Worm (Caenorhabditis elegans): ENCODE results near the gene R09E10.5.
A peak's percentile ranks its signal among the peaks of the same experiment; 100 is the strongest.

Gene R09E10.5

DNA sequence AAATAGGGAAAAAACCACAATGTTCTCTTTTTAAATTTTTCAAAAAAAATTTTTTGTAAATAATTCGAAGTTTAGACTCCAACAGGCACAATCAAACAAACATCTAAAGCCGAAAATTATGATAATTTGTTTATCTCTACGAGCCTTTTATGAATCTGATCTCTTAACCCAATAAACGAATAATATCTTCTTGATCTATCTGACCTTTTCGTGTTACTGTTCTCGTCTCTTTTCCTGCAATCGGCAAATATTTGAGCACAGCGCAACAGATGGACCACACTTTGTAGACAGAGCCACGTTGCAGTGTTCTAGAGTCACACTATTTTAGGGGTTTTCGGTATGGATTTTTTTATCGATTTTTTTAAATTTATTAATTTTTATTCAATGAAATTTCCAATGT lies 50.3 kb downstream of the R09E10.5 start:
- no peak for TF ChIP-seq mxl-1 (tag; optimal IDR thresholded peaks at IDR 0.05)
- no peak for TF ChIP-seq lir-1 (GFP tag; conservative IDR thresholded peaks at IDR 0.05)
- TF ChIP-seq ZK185.1 (tag; optimal IDR thresholded peaks at IDR 0.05; ENCODE audit: poor library complexity, severe bottlenecking): no peak
- no peak for TF ChIP-seq Y56A3A.18 (GFP tag; IDR thresholded peaks at IDR 0.05)
- TF ChIP-seq nhr-27 (tag; optimal IDR thresholded peaks at IDR 0.05): no peak
- no peak for TF ChIP-seq lsy-27 (tag; optimal IDR thresholded peaks at IDR 0.05; ENCODE audit: borderline replicate concordance, insufficient read depth)
- TF ChIP-seq F39B2.1 (GFP tag; IDR thresholded peaks at IDR 0.05): no peak
- TF ChIP-seq F22D6.2 (tag; optimal IDR thresholded peaks at IDR 0.05): no peak
- TF ChIP-seq let-526 (GFP tag; IDR thresholded peaks at IDR 0.05): no peak
- TF ChIP-seq hmg-20 (GFP tag; IDR thresholded peaks at IDR 0.05): no peak
- no peak for TF ChIP-seq sptf-2 (GFP tag; optimal IDR thresholded peaks at IDR 0.05)
- TF ChIP-seq ceh-79 (tag; optimal IDR thresholded peaks at IDR 0.05): no peak
- no peak for TF ChIP-seq F23B12.7 (tag; optimal IDR thresholded peaks at IDR 0.05; ENCODE audit: insufficient read depth)

DNA sequence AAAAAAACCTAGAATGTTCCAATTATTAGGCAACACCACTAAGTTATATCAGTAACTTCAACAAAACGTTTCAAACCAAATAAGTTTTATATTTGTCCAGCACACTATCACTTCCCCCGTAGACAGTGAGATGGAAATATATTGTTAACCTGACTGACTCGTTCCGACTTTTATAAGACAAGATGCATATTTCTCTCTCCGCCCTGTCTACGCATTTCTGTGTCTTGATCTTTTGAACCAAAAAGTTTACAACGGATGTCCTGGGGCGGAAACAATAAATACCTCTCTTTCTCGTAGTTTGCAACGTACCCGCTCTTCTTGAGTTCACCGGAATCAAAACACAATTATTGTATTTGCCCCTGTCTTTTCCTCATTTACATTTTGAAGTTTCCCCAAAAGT lies 50.8 kb downstream of the R09E10.5 start:
- TF ChIP-seq Y53G8AR.9 (GFP tag; conservative IDR thresholded peaks at IDR 0.05) (no peak), T07F8.4 (tag; optimal IDR thresholded peaks at IDR 0.05) (no peak), nhr-179 (tag; optimal IDR thresholded peaks at IDR 0.05) (no peak), rpc-1 (optimal IDR thresholded peaks at IDR 0.05) (no peak), rpc-1 (tag; optimal IDR thresholded peaks at IDR 0.05) (no peak), akir-1 (GFP tag; optimal IDR thresholded peaks at IDR 0.05) (no peak), ceh-79 (tag; optimal IDR thresholded peaks at IDR 0.05) (no peak), bed-2 (GFP tag; IDR thresholded peaks at IDR 0.05) (no peak), B0336.3 (GFP tag; IDR thresholded peaks at IDR 0.05) (no peak)

DNA sequence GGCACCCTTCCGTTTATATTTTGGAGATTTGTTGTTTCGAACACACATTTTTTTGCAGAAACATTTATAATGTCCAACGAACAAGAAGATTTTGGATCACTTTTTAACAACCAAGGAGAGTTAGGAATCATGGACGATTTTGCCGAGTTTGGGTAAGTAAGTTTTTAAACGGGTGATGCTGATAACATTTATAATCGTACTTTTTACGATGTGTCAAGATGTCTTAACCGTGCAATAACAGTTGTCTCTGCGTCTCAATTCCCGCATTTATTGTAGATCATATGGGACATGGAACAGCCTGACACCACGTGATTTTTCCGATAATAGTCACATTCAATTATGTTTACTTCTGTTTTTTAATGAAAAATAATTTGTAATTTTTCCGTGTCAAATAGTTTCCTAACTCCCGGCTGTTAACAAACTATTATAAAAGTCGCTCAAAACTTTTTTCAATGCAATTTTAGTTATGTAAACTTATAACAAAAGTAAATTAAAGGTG lies 51.5 kb downstream of the R09E10.5 start, which contains the start of gene daf-14:
daf-14 (plus strand) TSS at position 51 of the 499 bp plus-strand sequence.
- TF ChIP-seq nhr-80 (tag; optimal IDR thresholded peaks at IDR 0.05) (peak; percentile 20), cebp-1 (GFP tag; IDR thresholded peaks at IDR 0.05) (no peak), cebp-1 (tag; optimal IDR thresholded peaks at IDR 0.05) (peak; percentile 22), ztf-26 (tag; optimal IDR thresholded peaks at IDR 0.05) (peak; percentile 43), F23B12.7 (tag; optimal IDR thresholded peaks at IDR 0.05; ENCODE audit: insufficient read depth) (no peak)

DNA sequence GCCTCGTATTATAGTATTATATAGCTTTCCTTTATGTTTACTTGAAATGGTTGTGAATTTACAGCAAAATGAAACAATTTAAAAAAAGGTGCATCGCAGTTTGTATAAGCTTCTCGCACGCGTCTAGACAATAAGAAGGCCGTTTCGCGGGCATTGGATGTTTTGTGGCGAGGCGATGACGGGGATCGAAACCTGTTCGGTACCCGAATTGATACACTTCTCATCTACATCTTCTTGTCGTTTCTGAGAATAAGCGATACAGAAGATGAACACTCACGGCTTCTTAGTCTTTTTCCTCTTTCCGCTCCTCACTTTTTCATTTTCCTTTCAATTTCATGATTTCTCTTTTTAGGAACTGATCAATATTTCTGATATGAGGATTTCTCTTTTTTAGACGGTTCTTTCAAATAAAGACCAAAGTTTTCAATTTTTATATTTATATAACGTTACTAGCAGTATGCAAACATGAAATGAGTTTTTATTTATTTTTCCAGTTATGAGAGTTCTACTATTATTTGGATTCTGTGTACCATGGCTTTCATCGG lies 56.4 kb downstream of the R09E10.5 start, which contains the start of gene F01G10.10:
F01G10.10 (plus strand) TSS at position 495 of the 545 bp plus-strand sequence.
- TF ChIP-seq F57C9.4 (tag; optimal IDR thresholded peaks at IDR 0.05): no peak
- peak; percentile 46 for TF ChIP-seq chd-7 (tag; optimal IDR thresholded peaks at IDR 0.05)
- TF ChIP-seq tbp1 (GFP tag; optimal IDR thresholded peaks at IDR 0.05): peak; percentile 1
- TF ChIP-seq lir-1 (GFP tag; conservative IDR thresholded peaks at IDR 0.05): no peak
- TF ChIP-seq efl-1 (GFP tag; optimal IDR thresholded peaks at IDR 0.05): peak; percentile 53
- peak; percentile 5 for TF ChIP-seq F49E8.2 (tag; optimal IDR thresholded peaks at IDR 0.05; ENCODE audit: insufficient read depth)
- peak; percentile 19 for TF ChIP-seq ama-1 (optimal IDR thresholded peaks at IDR 0.05)
- TF ChIP-seq ama-1 (GFP tag; optimal IDR thresholded peaks at IDR 0.05): no peak
- peak; percentile 17 for TF ChIP-seq ztf-22 (GFP tag; optimal IDR thresholded peaks at IDR 0.05)
- TF ChIP-seq rpc-1 (optimal IDR thresholded peaks at IDR 0.05): no peak
- TF ChIP-seq rpc-1 (tag; optimal IDR thresholded peaks at IDR 0.05): no peak
- TF ChIP-seq madf-3 (GFP tag; IDR thresholded peaks at IDR 0.05): peak; percentile 82; the same call in 1 of the 2 replicates
- peak; percentile 48; the same call in 1 of the 2 replicates for TF ChIP-seq attf-6 (GFP tag; IDR thresholded peaks at IDR 0.05)
- TF ChIP-seq dox-1 (GFP tag; IDR thresholded peaks at IDR 0.05): peak; percentile 60
- TF ChIP-seq nhr-27 (tag; optimal IDR thresholded peaks at IDR 0.05): no peak
- peak; percentile 54; the same call in 1 of the 2 replicates for TF ChIP-seq Y53G8AR.9 (GFP tag; conservative IDR thresholded peaks at IDR 0.05)
- peak; percentile 25; the same call in 1 of the 2 replicates for TF ChIP-seq F33H1.4 (GFP tag; IDR thresholded peaks at IDR 0.05)
- peak; percentile 56; the same call in 1 of the 2 replicates for TF ChIP-seq lin-26 (GFP tag; IDR thresholded peaks at IDR 0.05)
- peak; percentile 47 for TF ChIP-seq hmg-1.2 (GFP tag; IDR thresholded peaks at IDR 0.05)
- no peak for TF ChIP-seq cebp-1 (GFP tag; IDR thresholded peaks at IDR 0.05)
- peak; percentile 8 for TF ChIP-seq cebp-1 (tag; optimal IDR thresholded peaks at IDR 0.05)
- no peak for TF ChIP-seq snpc-4 (GFP tag; optimal IDR thresholded peaks at IDR 0.05)
- peak in 2 of 4 experiments; percentile 19 to 39 for TF ChIP-seq snpc-4 (tag; optimal IDR thresholded peaks at IDR 0.05)
- 0 out of 2 replicates have a peak, but pooled peaks have one; percentile 23 for TF ChIP-seq ceh-40 (GFP tag; IDR thresholded peaks at IDR 0.05)
- peak; percentile 21 for TF ChIP-seq tlf-1 (GFP tag; optimal IDR thresholded peaks at IDR 0.05)
